Fruit fly (Drosophila melanogaster) whole organism, embryonic: ENCODE data around the gene HDAC4.

Experiments
- Awh ChIP-seq: fragments of 200-800 bp; sonication (Bioruptor generic); IDR thresholded peaks from 2 replicates; pipeline ENCODE4, ENCODE4 v1.3.6; 2022; ENCODE audit warnings: missing biosample characterization, missing genetic modification characterization
- CG10267 ChIP-seq: fragments of 200-800 bp; sonication (Bioruptor generic); optimal IDR thresholded peaks from 2 replicates; lab custom pipeline; 2018; ENCODE audit warnings: missing biosample characterization, mild to moderate bottlenecking, missing genetic modification characterization, moderate library complexity
- CG10431 ChIP-seq: fragments of 200-800 bp; sonication (Bioruptor generic); optimal IDR thresholded peaks from 3 replicates; lab custom pipeline; 2018; ENCODE audit warnings: missing biosample characterization, mild to moderate bottlenecking, missing genetic modification characterization
- CG10462 ChIP-seq: fragments of 200-800 bp; sonication (Bioruptor generic); optimal IDR thresholded peaks from 2 replicates; lab custom pipeline; 2016; ENCODE audit warnings: missing biosample characterization, missing genetic modification characterization
- CG11696 ChIP-seq: fragments of 200-800 bp; sonication (Bioruptor generic); IDR thresholded peaks from 2 replicates; pipeline ENCODE4 v1.3.6; 2022; ENCODE audit warnings: missing biosample characterization, missing genetic modification characterization
- CG12299 ChIP-seq: fragments of 200-800 bp; sonication (Bioruptor generic); optimal IDR thresholded peaks from 2 replicates; lab custom pipeline; 2018; ENCODE audit warnings: missing biosample characterization, mild to moderate bottlenecking, missing genetic modification characterization
- CG12744 ChIP-seq: fragments of 200-800 bp; sonication (Bioruptor generic); optimal IDR thresholded peaks from 2 replicates; lab custom pipeline; 2016; ENCODE audit warnings: missing biosample characterization, missing genetic modification characterization
- CG14014 ChIP-seq: fragments of 200-800 bp; sonication (Bioruptor generic); IDR thresholded peaks from 2 replicates; pipeline ENCODE4 v1.3.6; 2022; ENCODE audit warnings: missing biosample characterization, missing genetic modification characterization
- CG14860 ChIP-seq: fragments of 200-800 bp; sonication (Bioruptor generic); IDR thresholded peaks from 3 replicates; pipeline ENCODE4 v1.3.6; 2022; ENCODE audit warnings: missing biosample characterization, missing genetic modification characterization; ENCODE audit not compliant: partially characterized antibody
- CG15601 ChIP-seq: fragments of 200-800 bp; sonication (Bioruptor generic); optimal IDR thresholded peaks from 3 replicates; lab custom pipeline; 2019; ENCODE audit warnings: missing biosample characterization, mild to moderate bottlenecking, missing genetic modification characterization, moderate library complexity
- CG1603 ChIP-seq: fragments of 200-800 bp; sonication (Bioruptor generic); optimal IDR thresholded peaks from 2 replicates; lab custom pipeline; 2019; ENCODE audit warnings: missing biosample characterization, mild to moderate bottlenecking, missing genetic modification characterization, moderate library complexity
- CG1647 ChIP-seq: fragments of 200-800 bp; sonication (Bioruptor generic); optimal IDR thresholded peaks from 3 replicates; lab custom pipeline; 2016; ENCODE audit warnings: missing biosample characterization, missing genetic modification characterization
- CG31224 ChIP-seq: fragments of 200-800 bp; sonication (Bioruptor generic); IDR thresholded peaks from 2 replicates; pipeline ENCODE4 v1.3.6; 2022; ENCODE audit warnings: missing biosample characterization, missing genetic modification characterization
- CG5245 ChIP-seq: fragments of 200-800 bp; sonication (Bioruptor generic); optimal IDR thresholded peaks from 3 replicates; lab custom pipeline; 2016; ENCODE audit warnings: missing biosample characterization, missing genetic modification characterization
- CG7786 ChIP-seq: fragments of 200-800 bp; sonication (Bioruptor generic); optimal IDR thresholded peaks from 2 replicates; lab custom pipeline; 2016; ENCODE audit warnings: missing biosample characterization, missing genetic modification characterization
- CG8478 ChIP-seq: fragments of >200 bp; optimal IDR thresholded peaks from 2 replicates; lab custom pipeline; 2018
- CG9727 ChIP-seq: fragments of 200-800 bp; sonication (Bioruptor generic); optimal IDR thresholded peaks from 3 replicates; lab custom pipeline; 2017; ENCODE audit warnings: missing biosample characterization, mild to moderate bottlenecking, missing genetic modification characterization
- Chrac-16 ChIP-seq: fragments of 200-800 bp; sonication (Bioruptor generic); optimal IDR thresholded peaks from 3 replicates; lab custom pipeline; 2016; ENCODE audit warnings: missing biosample characterization, missing genetic modification characterization
- CrebB ChIP-seq: fragments of 200-800 bp; sonication (Bioruptor generic); optimal IDR thresholded peaks from 3 replicates; lab custom pipeline; 2018; ENCODE audit warnings: missing biosample characterization, mild to moderate bottlenecking, missing genetic modification characterization
- D19A ChIP-seq: fragments of 200-800 bp; optimal IDR thresholded peaks from 3 replicates; lab custom pipeline; 2019; ENCODE audit warnings: missing biosample characterization, mild to moderate bottlenecking, missing genetic modification characterization, moderate library complexity
- D19B ChIP-seq: fragments of 200-800 bp; sonication (Bioruptor generic); optimal IDR thresholded peaks from 2 replicates; lab custom pipeline; 2017; ENCODE audit warnings: missing biosample characterization, mild to moderate bottlenecking, missing genetic modification characterization
- Dref ChIP-seq: fragments of 200-800 bp; sonication (Bioruptor generic); IDR thresholded peaks from 2 replicates; pipeline ENCODE4 v1.3.6; 2022; ENCODE audit warnings: missing biosample characterization, missing genetic modification characterization
- Fer2 ChIP-seq: fragments of 200-800 bp; sonication (Bioruptor generic); optimal IDR thresholded peaks from 2 replicates; lab custom pipeline; 2018; ENCODE audit warnings: missing biosample characterization, mild to moderate bottlenecking, missing genetic modification characterization, moderate library complexity
- HmgZ ChIP-seq: fragments of 200-800 bp; sonication (Bioruptor generic); optimal IDR thresholded peaks from 2 replicates; lab custom pipeline; 2018; ENCODE audit warnings: missing biosample characterization, mild to moderate bottlenecking, missing genetic modification characterization
- Hr51 ChIP-seq, 2 experiments: fragments of 200-800 bp; sonication (Bioruptor generic); optimal IDR thresholded peaks; 2 replicates in 1 of 2; 3 replicates in 1 of 2; lab custom pipeline; 2016 to 2018; ENCODE audit warnings: missing biosample characterization in 2 of 2, missing genetic modification characterization in 2 of 2, mild to moderate bottlenecking in 1 of 2, moderate library complexity in 1 of 2
- MESR4 ChIP-seq: fragments of 200-800 bp; sonication (Bioruptor generic); optimal IDR thresholded peaks from 2 replicates; lab custom pipeline; 2018; ENCODE audit warnings: missing biosample characterization, mild to moderate bottlenecking, missing genetic modification characterization, moderate library complexity
- Mad ChIP-seq: fragments of 200-800 bp; sonication (Bioruptor generic); optimal IDR thresholded peaks from 2 replicates; lab custom pipeline; 2016; ENCODE audit warnings: missing biosample characterization, missing genetic modification characterization
- Opbp ChIP-seq: fragments of 200-800 bp; sonication (Bioruptor generic); IDR thresholded peaks from 3 replicates; pipeline ENCODE4 v1.3.6; 2022; ENCODE audit warnings: missing biosample characterization, missing genetic modification characterization; ENCODE audit not compliant: partially characterized antibody
- Ravus ChIP-seq: fragments of 200-800 bp; sonication (Bioruptor generic); IDR thresholded peaks from 2 replicates; pipeline ENCODE4 v1.3.6; 2022; ENCODE audit warnings: missing biosample characterization, missing genetic modification characterization
- Taf1 ChIP-seq: fragments of 200-800 bp; sonication (Bioruptor generic); IDR thresholded peaks from 2 replicates; pipeline ENCODE4 v1.3.6; 2022; ENCODE audit warnings: missing biosample characterization, missing genetic modification characterization
- Tbp ChIP-seq: fragments of >200 bp; optimal IDR thresholded peaks from 2 replicates; lab custom pipeline; 2018; ENCODE audit warnings: missing biosample characterization, missing genetic modification characterization
- Vsx1 ChIP-seq: fragments of 200-800 bp; sonication (Bioruptor generic); optimal IDR thresholded peaks from 2 replicates; lab custom pipeline; 2017; ENCODE audit warnings: missing biosample characterization, mild to moderate bottlenecking, missing genetic modification characterization, missing genetic modification reagents
- Xbp1 ChIP-seq: fragments of 200-800 bp; sonication (Bioruptor generic); optimal IDR thresholded peaks from 3 replicates; lab custom pipeline; 2016; ENCODE audit warnings: missing biosample characterization, mild to moderate bottlenecking, missing genetic modification characterization
- amos ChIP-seq: fragments of 200-800 bp; sonication (Bioruptor generic); IDR thresholded peaks from 2 replicates; pipeline ENCODE4 v1.3.6; 2022; ENCODE audit warnings: missing biosample characterization, missing genetic modification characterization; ENCODE audit not compliant: partially characterized antibody
- cg ChIP-seq: fragments of 200-800 bp; sonication (Bioruptor generic); optimal IDR thresholded peaks from 3 replicates; lab custom pipeline; 2019; ENCODE audit warnings: missing biosample characterization, mild to moderate bottlenecking, missing genetic modification characterization, moderate library complexity
- da ChIP-seq: fragments of 200-800 bp; sonication (Bioruptor generic); optimal IDR thresholded peaks from 2 replicates; lab custom pipeline; 2016; ENCODE audit warnings: missing biosample characterization, missing genetic modification characterization
- dm ChIP-seq: fragments of 200-800 bp; sonication (Bioruptor generic); optimal IDR thresholded peaks from 3 replicates; lab custom pipeline; 2016; ENCODE audit warnings: missing biosample characterization, missing genetic modification characterization
- ems ChIP-seq: fragments of 200-800 bp; sonication (Bioruptor generic); optimal IDR thresholded peaks from 3 replicates; lab custom pipeline; 2016; ENCODE audit warnings: missing biosample characterization, missing genetic modification characterization
- ewg ChIP-seq: fragments of 200-800 bp; sonication (Bioruptor generic); optimal IDR thresholded peaks from 3 replicates; lab custom pipeline; 2017; ENCODE audit warnings: mild to moderate bottlenecking, missing biosample characterization, missing genetic modification reagents, missing genetic modification characterization
- ind ChIP-seq: fragments of 200-800 bp; sonication (Bioruptor generic); optimal IDR thresholded peaks from 3 replicates; lab custom pipeline; 2016; ENCODE audit warnings: missing biosample characterization, missing genetic modification characterization
- jing ChIP-seq: fragments of 200-800 bp; sonication (Bioruptor generic); optimal IDR thresholded peaks from 2 replicates; lab custom pipeline; 2018; ENCODE audit warnings: missing biosample characterization, mild to moderate bottlenecking, missing genetic modification characterization
- kay ChIP-seq: fragments of 200-800 bp; sonication (Bioruptor generic); optimal IDR thresholded peaks from 2 replicates; lab custom pipeline; 2016; ENCODE audit warnings: missing biosample characterization, missing genetic modification characterization
- maf-S ChIP-seq: fragments of 200-800 bp; sonication (Bioruptor generic); optimal IDR thresholded peaks from 2 replicates; lab custom pipeline; 2016; ENCODE audit warnings: missing biosample characterization, missing genetic modification characterization
- mld ChIP-seq: fragments of 200-800 bp; sonication (Bioruptor generic); IDR thresholded peaks from 3 replicates; pipeline ENCODE4 v1.3.6; 2022; ENCODE audit warnings: missing biosample characterization, missing genetic modification characterization; ENCODE audit not compliant: partially characterized antibody
- sens-2 ChIP-seq: fragments of 200-800 bp; sonication (Bioruptor generic); IDR thresholded peaks from 2 replicates; pipeline ENCODE4 v1.3.6; 2022; ENCODE audit warnings: missing biosample characterization, missing genetic modification characterization
- sqz ChIP-seq: fragments of 200-800 bp; sonication (Bioruptor generic); optimal IDR thresholded peaks from 3 replicates; lab custom pipeline; 2018; ENCODE audit warnings: missing biosample characterization, mild to moderate bottlenecking, missing genetic modification characterization
- tap ChIP-seq: fragments of 200-800 bp; optimal IDR thresholded peaks from 3 replicates; lab custom pipeline; 2019; ENCODE audit warnings: missing biosample characterization, mild to moderate bottlenecking, missing genetic modification characterization, moderate library complexity
- trem ChIP-seq: fragments of 200-800 bp; optimal IDR thresholded peaks from 3 replicates; lab custom pipeline; 2019; ENCODE audit warnings: missing biosample characterization, mild to moderate bottlenecking, missing genetic modification characterization, moderate library complexity
- vfl ChIP-seq: fragments of 200-800 bp; sonication (Bioruptor generic); optimal IDR thresholded peaks from 2 replicates; lab custom pipeline; 2016; ENCODE audit warnings: missing biosample characterization, missing genetic modification characterization
- zen ChIP-seq: fragments of 200-800 bp; sonication (Bioruptor generic); optimal IDR thresholded peaks from 3 replicates; lab custom pipeline; 2018; ENCODE audit warnings: missing biosample characterization, mild to moderate bottlenecking, missing genetic modification characterization, moderate library complexity

HDAC4 gene

dm6 chrX:13334434-13335146 is 49.2 kb upstream of the HDAC4 start (continued):
- TF ChIP-seq CG5245 (GFP tag; lab: Kevin White, UChicago): peak; percentile 9
- TF ChIP-seq D19A (tag; lab: Kevin White, UChicago): no peak
- TF ChIP-seq MESR4 (GFP tag; lab: Kevin White, UChicago): no peak
- no peak for TF ChIP-seq D19B (GFP tag; lab: Kevin White, UChicago)
- TF ChIP-seq ind: peak; percentile 14
- peak in 1 of 2 experiments; percentile 31 for TF ChIP-seq Hr51 (GFP tag; optimal IDR thresholded peaks at IDR 0.05; lab: Kevin White, UChicago)
- no peak for TF ChIP-seq CG10431 (GFP tag; lab: Kevin White, UChicago)
- TF ChIP-seq ems (GFP tag; lab: Kevin White, UChicago): no peak
- peak; percentile 25; the same call in 1 of the 3 replicates for TF ChIP-seq Opbp (GFP tag; lab: Robert Waterston, UW)
- TF ChIP-seq kay (GFP tag; lab: Kevin White, UChicago): no peak
- no peak for TF ChIP-seq ewg (GFP tag; lab: Kevin White, UChicago)
- no peak for TF ChIP-seq cg
- no peak for TF ChIP-seq CG10462 (GFP tag; lab: Kevin White, UChicago)
- TF ChIP-seq Chrac-16: peak; percentile 21
- TF ChIP-seq CG14860: no peak
- TF ChIP-seq mld (GFP tag; lab: Robert Waterston, UW): no peak
- TF ChIP-seq CG12744: no peak
- no peak for TF ChIP-seq Vsx1 (GFP tag; lab: Kevin White, UChicago)
- peak; percentile 24 for TF ChIP-seq trem
- TF ChIP-seq sens-2: 0 out of 2 replicates have a peak, but pooled peaks have one; percentile 28
- no peak for TF ChIP-seq CG12299 (tag; lab: Kevin White, UChicago)
- TF ChIP-seq CG10267 (tag; lab: Kevin White, UChicago): peak; percentile 95
- TF ChIP-seq CG8478 (lab: Kevin White, UChicago): no peak
- no peak for TF ChIP-seq Fer2 (tag; lab: Kevin White, UChicago)
- no peak for TF ChIP-seq zen (tag; lab: Kevin White, UChicago)
- TF ChIP-seq Ravus (GFP tag; lab: Robert Waterston, UW): no peak
- no peak for TF ChIP-seq CG31224 (GFP tag; lab: Robert Waterston, UW)
- no peak for TF ChIP-seq CrebB (tag; lab: Kevin White, UChicago)
- peak; percentile 15 for TF ChIP-seq CG7786 (GFP tag; lab: Kevin White, UChicago)
- peak; percentile 41 for TF ChIP-seq Xbp1 (GFP tag; lab: Kevin White, UChicago)
- TF ChIP-seq CG15601 (tag; lab: Kevin White, UChicago): peak; percentile 84
- TF ChIP-seq Tbp (GFP tag; lab: Kevin White, UChicago): no peak
- peak; percentile 14 for TF ChIP-seq CG1647 (GFP tag; lab: Kevin White, UChicago)
- peak; percentile 63 for TF ChIP-seq HmgZ
- no peak for TF ChIP-seq Taf1 (GFP tag; lab: Robert Waterston, UW)
- TF ChIP-seq amos (GFP tag; lab: Robert Waterston, UW): peak; percentile 44; the same call in 1 of the 2 replicates
- no peak for TF ChIP-seq CG11696 (GFP tag; lab: Robert Waterston, UW)
- TF ChIP-seq jing (GFP tag; lab: Kevin White, UChicago): no peak
- TF ChIP-seq CG1603 (tag; lab: Kevin White, UChicago): peak; percentile 61
- TF ChIP-seq CG9727 (GFP tag; lab: Kevin White, UChicago): peak; percentile 9
- TF ChIP-seq Dref (GFP tag; lab: Robert Waterston, UW): no peak
- TF ChIP-seq CG14014: peak; percentile 37; the same call in 1 of the 2 replicates
- no peak for TF ChIP-seq sqz (GFP tag; lab: Kevin White, UChicago)
- TF ChIP-seq tap (tag; lab: Kevin White, UChicago): no peak
- TF ChIP-seq Mad (GFP tag; lab: Kevin White, UChicago): peak; percentile 41
- no peak for TF ChIP-seq da (GFP tag; lab: Kevin White, UChicago)
- TF ChIP-seq vfl (GFP tag; lab: Kevin White, UChicago): peak; percentile 35
- TF ChIP-seq dm (GFP tag; lab: Kevin White, UChicago): no peak
- TF ChIP-seq maf-S (GFP tag; lab: Kevin White, UChicago): no peak
- TF ChIP-seq Awh (GFP tag; lab: Robert Waterston, UW): no peak
